Fruit fly (Drosophila melanogaster): ENCODE measurements around the gene AOX2.
A peak's percentile ranks its signal among the peaks of the same experiment; 100 is the strongest.

AOX2 gene

dm6 chr3R:15540932-15541331 is 1.3 kb downstream of the AOX2 start:
- TF ChIP-seq Hr96 (GFP tag; optimal IDR thresholded peaks at IDR 0.05) (no peak), CG12768 (GFP tag; optimal IDR thresholded peaks at IDR 0.05) (no peak), ovo (GFP tag; optimal IDR thresholded peaks at IDR 0.05) (no peak), Mnt (GFP tag; optimal IDR thresholded peaks at IDR 0.05) (no peak), CG7045 (GFP tag; optimal IDR thresholded peaks at IDR 0.05) (no peak), CG33017 (tag; optimal IDR thresholded peaks at IDR 0.05) (no peak), pad (GFP tag; optimal IDR thresholded peaks at IDR 0.05) (no peak)

DNA sequence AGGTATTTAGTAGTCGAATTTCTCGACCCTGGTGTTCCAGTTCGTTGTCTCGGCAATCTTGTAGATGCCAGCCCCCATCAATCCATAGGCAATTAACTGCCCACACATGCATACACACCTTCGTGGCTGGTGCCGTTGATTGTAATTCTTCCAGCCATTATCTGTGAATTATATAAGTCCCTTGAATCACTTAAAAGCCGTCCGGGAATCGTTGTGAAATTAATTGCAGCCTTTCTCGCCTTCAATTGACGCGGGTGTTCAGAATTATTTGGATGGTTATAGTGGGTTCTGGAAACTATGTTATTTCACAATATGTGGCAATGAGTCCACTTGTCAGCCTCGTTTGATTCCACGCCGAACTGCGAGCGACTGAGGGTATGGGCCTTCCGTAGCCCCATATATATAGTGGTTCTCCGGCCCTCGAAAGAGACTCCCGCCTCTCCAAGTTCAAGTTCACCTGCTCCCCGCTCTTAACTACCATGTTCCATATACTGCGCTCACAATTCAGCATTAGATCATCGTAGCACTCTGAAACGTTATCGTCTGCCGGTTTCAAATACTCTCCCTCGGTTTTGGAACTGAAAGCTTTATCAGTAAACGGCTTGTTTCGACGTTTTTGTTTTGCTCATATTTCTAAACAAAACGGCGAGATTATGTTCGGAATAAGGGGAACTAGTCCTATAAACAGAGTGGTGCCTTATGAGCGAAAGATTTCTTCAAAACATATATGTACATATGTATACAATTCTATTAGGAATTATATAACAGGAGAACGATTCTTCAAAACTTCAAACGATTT is 5.1 kb downstream of the AOX2 start, which contains the start of gene AOX1:
Gene AOX1, minus strand, starts transcription at position 375 of the 799 bp plus-strand sequence.
- TF ChIP-seq kay (GFP tag; ENCODE audit: borderline replicate concordance): peak; percentile 60
- TF ChIP-seq Mnt (GFP tag; optimal IDR thresholded peaks at IDR 0.05): peak; percentile 38
- TF ChIP-seq pad (GFP tag; optimal IDR thresholded peaks at IDR 0.05): peak; percentile 70
- no peak for TF ChIP-seq CG1620 (GFP tag; optimal IDR thresholded peaks at IDR 0.05)
- peak; percentile 59 for TF ChIP-seq cic (GFP tag; optimal IDR thresholded peaks at IDR 0.05)
- peak; percentile 11 for TF ChIP-seq tj (GFP tag; optimal IDR thresholded peaks at IDR 0.05)
- TF ChIP-seq CG12768 (GFP tag; optimal IDR thresholded peaks at IDR 0.05): peak; percentile 29
- no peak for TF ChIP-seq CG7101 (tag; optimal IDR thresholded peaks at IDR 0.05)
- peak; percentile 17 for TF ChIP-seq Hr96 (GFP tag; optimal IDR thresholded peaks at IDR 0.05)

- no peak for TF ChIP-seq pad (GFP tag; optimal IDR thresholded peaks at IDR 0.05)
- TF ChIP-seq cic (GFP tag; optimal IDR thresholded peaks at IDR 0.05): no peak
- TF ChIP-seq CG7101 (tag; optimal IDR thresholded peaks at IDR 0.05): no peak
Observed at dm6 chr3R:15531373-15531772, 10.8 kb downstream of the AOX2 start, which contains the start of gene CG31296. Gene CG31296 (minus strand): TSS chr3R:15531473.

dm6 chr3R:15517113-15517512 is 25.1 kb downstream of the AOX2 start:
- TF ChIP-seq Hr96 (GFP tag; optimal IDR thresholded peaks at IDR 0.05) (no peak), tj (GFP tag; optimal IDR thresholded peaks at IDR 0.05) (no peak), kay (GFP tag; ENCODE audit: borderline replicate concordance) (no peak), Mnt (GFP tag; optimal IDR thresholded peaks at IDR 0.05) (no peak), CG12768 (GFP tag; optimal IDR thresholded peaks at IDR 0.05) (no peak), toe (GFP tag; optimal IDR thresholded peaks at IDR 0.05) (no peak), ovo (GFP tag; optimal IDR thresholded peaks at IDR 0.05) (no peak), CG11617 (GFP tag; optimal IDR thresholded peaks at IDR 0.05) (no peak), CG7101 (tag; optimal IDR thresholded peaks at IDR 0.05) (no peak)

DNA sequence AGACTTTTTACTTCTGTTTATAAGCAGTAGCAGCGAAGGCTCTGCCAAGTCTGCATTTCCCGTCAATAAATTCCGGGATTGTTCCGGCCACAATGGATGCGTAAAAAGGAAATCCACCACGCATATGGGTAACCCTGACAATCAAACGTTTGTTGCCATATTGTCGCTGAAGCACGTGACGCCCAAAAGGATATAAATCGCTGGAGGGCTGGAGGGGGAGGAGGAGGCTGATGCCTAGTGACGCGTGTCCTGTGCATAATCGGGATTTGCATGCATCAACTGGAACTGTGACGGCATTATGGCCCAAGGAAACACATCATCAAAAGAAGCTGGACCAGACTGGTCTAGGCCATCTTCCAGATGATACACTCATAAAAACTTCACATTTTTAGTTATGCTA is 29.0 kb downstream of the AOX2 start:
- TF ChIP-seq CG33017 (tag; optimal IDR thresholded peaks at IDR 0.05): no peak
- TF ChIP-seq Clk (GFP tag; optimal IDR thresholded peaks at IDR 0.05): no peak
- no peak for TF ChIP-seq kay (GFP tag; ENCODE audit: borderline replicate concordance)
- TF ChIP-seq Mnt (GFP tag; optimal IDR thresholded peaks at IDR 0.05): no peak
- no peak for TF ChIP-seq tj (GFP tag; optimal IDR thresholded peaks at IDR 0.05)
- TF ChIP-seq toe (GFP tag; optimal IDR thresholded peaks at IDR 0.05): no peak
- no peak for TF ChIP-seq ovo (GFP tag; optimal IDR thresholded peaks at IDR 0.05)
- TF ChIP-seq bab1 (GFP tag; optimal IDR thresholded peaks at IDR 0.05): no peak
- no peak for TF ChIP-seq CG7045 (GFP tag; optimal IDR thresholded peaks at IDR 0.05)
- TF ChIP-seq cnc (optimal IDR thresholded peaks at IDR 0.05): no peak

DNA sequence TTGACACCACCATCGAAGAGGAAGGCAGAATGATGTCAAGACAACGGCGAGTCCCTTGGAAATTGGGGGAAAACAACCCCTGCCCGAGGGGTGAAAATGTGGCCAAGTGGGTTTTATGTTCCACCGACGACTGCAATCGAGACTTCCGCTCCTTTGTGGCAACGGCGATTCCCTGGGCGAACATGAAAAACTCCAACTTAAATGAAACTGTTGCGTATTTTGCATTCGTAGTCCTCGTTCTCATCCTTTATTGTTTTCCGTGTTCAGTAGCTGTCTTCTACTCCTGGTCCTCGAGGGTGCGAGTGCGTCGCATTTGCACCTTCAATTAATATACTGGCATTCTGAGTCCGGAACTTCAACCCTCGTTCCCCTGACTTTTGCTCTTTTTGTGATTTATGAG is 30.0 kb downstream of the AOX2 start:
- TF ChIP-seq Crg-1 (GFP tag; optimal IDR thresholded peaks at IDR 0.05): no peak
- TF ChIP-seq tj (GFP tag; optimal IDR thresholded peaks at IDR 0.05): no peak
- TF ChIP-seq toe (GFP tag; optimal IDR thresholded peaks at IDR 0.05): no peak
- TF ChIP-seq CG33017 (tag; optimal IDR thresholded peaks at IDR 0.05): no peak
- no peak for TF ChIP-seq kay (GFP tag; ENCODE audit: borderline replicate concordance)
- no peak for TF ChIP-seq CG11617 (GFP tag; optimal IDR thresholded peaks at IDR 0.05)
- no peak for TF ChIP-seq CG1620 (GFP tag; optimal IDR thresholded peaks at IDR 0.05)
- no peak for TF ChIP-seq CG5204 (GFP tag; optimal IDR thresholded peaks at IDR 0.05)
- TF ChIP-seq CG7101 (tag; optimal IDR thresholded peaks at IDR 0.05): no peak
- no peak for TF ChIP-seq Mnt (GFP tag; optimal IDR thresholded peaks at IDR 0.05)
- TF ChIP-seq CG7045 (GFP tag; optimal IDR thresholded peaks at IDR 0.05): no peak
- no peak for TF ChIP-seq CG12768 (GFP tag; optimal IDR thresholded peaks at IDR 0.05)
- no peak for TF ChIP-seq bab1 (GFP tag; optimal IDR thresholded peaks at IDR 0.05)
- TF ChIP-seq Clk (GFP tag; optimal IDR thresholded peaks at IDR 0.05): no peak
- no peak for TF ChIP-seq pad (GFP tag; optimal IDR thresholded peaks at IDR 0.05)

DNA sequence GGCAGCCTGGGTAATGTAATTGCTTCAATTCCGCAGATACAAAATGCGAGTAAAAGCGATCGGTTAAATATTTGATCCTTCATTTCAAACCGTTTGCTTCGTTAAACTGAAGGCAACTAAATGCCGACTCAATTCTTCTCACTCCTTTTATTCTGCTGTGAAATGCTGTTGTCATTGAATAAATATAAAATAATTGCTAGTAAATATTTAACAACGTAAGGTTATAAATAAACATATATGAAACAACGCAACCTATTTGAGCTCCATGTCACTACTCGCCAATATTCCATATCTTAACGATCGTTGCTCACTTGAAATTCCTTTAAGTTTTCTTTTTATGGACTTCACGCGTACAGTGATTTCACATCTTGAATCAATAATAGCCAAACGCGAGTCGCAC is 32.4 kb downstream of the AOX2 start, which contains the start of gene CG44013:
Gene CG44013, minus strand, starts transcription at position 101 of the 400 bp plus-strand sequence.
- no peak for TF ChIP-seq Hr96 (GFP tag; optimal IDR thresholded peaks at IDR 0.05)
- no peak for TF ChIP-seq toe (GFP tag; optimal IDR thresholded peaks at IDR 0.05)
- TF ChIP-seq cic (GFP tag; optimal IDR thresholded peaks at IDR 0.05): no peak
- no peak for TF ChIP-seq CG7101 (tag; optimal IDR thresholded peaks at IDR 0.05)
- no peak for TF ChIP-seq CG11617 (GFP tag; optimal IDR thresholded peaks at IDR 0.05)
- TF ChIP-seq Clk (GFP tag; optimal IDR thresholded peaks at IDR 0.05): no peak
- TF ChIP-seq CG12768 (GFP tag; optimal IDR thresholded peaks at IDR 0.05): no peak
- no peak for TF ChIP-seq CG1620 (GFP tag; optimal IDR thresholded peaks at IDR 0.05)
- TF ChIP-seq bab1 (GFP tag; optimal IDR thresholded peaks at IDR 0.05): no peak
- no peak for TF ChIP-seq Crg-1 (GFP tag; optimal IDR thresholded peaks at IDR 0.05)
- no peak for TF ChIP-seq Mnt (GFP tag; optimal IDR thresholded peaks at IDR 0.05)
- TF ChIP-seq CG7045 (GFP tag; optimal IDR thresholded peaks at IDR 0.05): no peak
- no peak for TF ChIP-seq tj (GFP tag; optimal IDR thresholded peaks at IDR 0.05)
- TF ChIP-seq kay (GFP tag; ENCODE audit: borderline replicate concordance): no peak
- TF ChIP-seq CG14711 (tag; optimal IDR thresholded peaks at IDR 0.05): no peak
- TF ChIP-seq pad (GFP tag; optimal IDR thresholded peaks at IDR 0.05): no peak
- no peak for TF ChIP-seq CG5204 (GFP tag; optimal IDR thresholded peaks at IDR 0.05)
- no peak for TF ChIP-seq cnc (optimal IDR thresholded peaks at IDR 0.05)
- TF ChIP-seq ovo (GFP tag; optimal IDR thresholded peaks at IDR 0.05): no peak
